Worm (Caenorhabditis elegans): Measurements from ENCODE around the gene F36A4.1.

F36A4.1 gene

DNA sequence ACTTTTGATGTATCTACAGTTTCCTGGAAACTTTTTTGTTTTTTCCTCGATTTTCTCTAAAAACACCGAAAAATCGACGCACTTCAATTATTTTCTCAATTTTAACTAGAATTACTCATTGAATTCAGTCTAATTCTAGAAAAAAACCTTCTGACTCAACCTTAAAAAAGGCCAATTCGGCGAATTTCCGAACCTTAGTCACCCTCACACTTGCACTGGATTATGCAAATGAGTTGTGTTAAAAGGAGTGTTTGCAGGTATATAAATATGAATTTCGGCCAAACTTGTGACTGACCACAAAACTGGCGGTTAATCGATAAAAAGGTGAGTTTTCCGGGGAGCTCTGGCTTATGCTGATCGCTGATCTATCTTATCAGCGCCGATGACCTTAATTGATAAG, 25.8 kb upstream of the F36A4.1 start, which contains the start of gene ttr-20:
TSS of gene ttr-20 (plus strand) at position 301 of the 400 bp plus-strand sequence.
- TF ChIP-seq C06A6.2 (GFP tag; conservative IDR thresholded peaks at IDR 0.05) (no peak), K11D2.4 (GFP tag; IDR thresholded peaks at IDR 0.05) (no peak), ceh-58 (GFP tag; IDR thresholded peaks at IDR 0.05) (no peak), zim-3 (tag; optimal IDR thresholded peaks at IDR 0.05) (no peak)

DNA sequence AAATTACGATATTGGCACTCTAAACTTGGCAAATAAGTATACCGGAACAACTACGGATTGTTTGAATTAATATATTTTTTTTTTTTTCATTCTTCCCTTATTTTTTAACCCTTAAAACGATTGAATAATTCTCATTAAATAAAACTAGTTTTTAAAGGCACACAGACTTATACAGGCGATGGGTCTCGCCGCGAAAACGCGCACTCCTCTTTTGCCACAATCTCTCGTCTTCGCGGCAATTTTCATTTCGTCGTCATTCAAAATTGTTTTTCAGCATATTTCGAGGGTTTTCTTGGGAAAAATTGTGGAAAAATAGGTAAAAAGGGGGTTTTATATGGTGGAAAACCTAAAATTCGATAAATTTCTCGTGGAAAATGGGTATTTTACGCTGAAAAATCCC, 24.9 kb upstream of the F36A4.1 start:
- TF ChIP-seq Y79H2A.3 (GFP tag; conservative IDR thresholded peaks at IDR 0.05): no peak
- no peak for TF ChIP-seq chd-7 (tag; optimal IDR thresholded peaks at IDR 0.05)
- TF ChIP-seq F57C9.4 (tag; optimal IDR thresholded peaks at IDR 0.05): no peak
- no peak for TF ChIP-seq aptf-2 (GFP tag; conservative IDR thresholded peaks at IDR 0.05)
- no peak for TF ChIP-seq ceh-40 (GFP tag; IDR thresholded peaks at IDR 0.05)
- no peak for TF ChIP-seq hlh-12 (tag; optimal IDR thresholded peaks at IDR 0.05)
- no peak for TF ChIP-seq F10E7.11 (tag; optimal IDR thresholded peaks at IDR 0.05)
- TF ChIP-seq K12H6.12 (tag; optimal IDR thresholded peaks at IDR 0.05): no peak
- TF ChIP-seq cebp-2 (GFP tag; IDR thresholded peaks at IDR 0.05): no peak
- no peak for TF ChIP-seq let-607 (tag; optimal IDR thresholded peaks at IDR 0.05)
- no peak for TF ChIP-seq F57A8.1 (GFP tag; optimal IDR thresholded peaks at IDR 0.05)
- no peak for TF ChIP-seq D2030.7 (GFP tag; IDR thresholded peaks at IDR 0.05)
- no peak for TF ChIP-seq nhr-179 (tag; optimal IDR thresholded peaks at IDR 0.05)
- no peak for TF ChIP-seq repo-1 (tag; optimal IDR thresholded peaks at IDR 0.05)
- peak; percentile 90 for TF ChIP-seq F33H1.4 (GFP tag; IDR thresholded peaks at IDR 0.05)
- TF ChIP-seq lin-35 (GFP tag; optimal IDR thresholded peaks at IDR 0.05): peak in 1 of 3 experiments; percentile 60
- no peak for TF ChIP-seq nhr-120 (GFP tag; IDR thresholded peaks at IDR 0.05)
- peak; percentile 92 for TF ChIP-seq hmg-1.2 (GFP tag; IDR thresholded peaks at IDR 0.05)
- TF ChIP-seq lin-54 (GFP tag; optimal IDR thresholded peaks at IDR 0.05): peak; percentile 38
- TF ChIP-seq snpc-1.3 (tag; optimal IDR thresholded peaks at IDR 0.05; ENCODE audit: insufficient read depth): no peak
- TF ChIP-seq aptf-3 (GFP tag; IDR thresholded peaks at IDR 0.05): no peak
- TF ChIP-seq snpc-1.1 (tag; optimal IDR thresholded peaks at IDR 0.05; ENCODE audit: insufficient read depth): no peak
- no peak for TF ChIP-seq ztf-28 (GFP tag; IDR thresholded peaks at IDR 0.05)
- TF ChIP-seq F55B11.4 (tag; optimal IDR thresholded peaks at IDR 0.05; ENCODE audit: borderline replicate concordance, insufficient read depth): no peak
- no peak for TF ChIP-seq F39B2.1 (GFP tag; IDR thresholded peaks at IDR 0.05)
- no peak for TF ChIP-seq rpc-1 (optimal IDR thresholded peaks at IDR 0.05)
- TF ChIP-seq rpc-1 (tag; optimal IDR thresholded peaks at IDR 0.05): no peak
- no peak for TF ChIP-seq ekl-4 (GFP tag; IDR thresholded peaks at IDR 0.05)
- no peak for TF ChIP-seq madf-10 (tag; optimal IDR thresholded peaks at IDR 0.05)
- TF ChIP-seq ets-4 (GFP tag; optimal IDR thresholded peaks at IDR 0.05): no peak
- TF ChIP-seq hsf-1 (GFP tag; IDR thresholded peaks at IDR 0.05): no peak
- no peak for TF ChIP-seq mes-4 (tag; optimal IDR thresholded peaks at IDR 0.05)
- TF ChIP-seq Y95B8A.8 (GFP tag; IDR thresholded peaks at IDR 0.05): no peak
- TF ChIP-seq akir-1 (GFP tag; optimal IDR thresholded peaks at IDR 0.05): no peak
- peak; percentile 20 for TF ChIP-seq F23B12.7 (tag; optimal IDR thresholded peaks at IDR 0.05; ENCODE audit: insufficient read depth)
- no peak for TF ChIP-seq atf-7 (tag; optimal IDR thresholded peaks at IDR 0.05)
- TF ChIP-seq unc-62 (GFP tag; optimal IDR thresholded peaks at IDR 0.05): no peak
- TF ChIP-seq Y67H2A.10 (GFP tag; conservative IDR thresholded peaks at IDR 0.05): no peak
- no peak for TF ChIP-seq Y53F4B.3 (GFP tag; IDR thresholded peaks at IDR 0.05)
- no peak for TF ChIP-seq nhr-90 (tag; optimal IDR thresholded peaks at IDR 0.05)
- TF ChIP-seq nhr-80 (tag; optimal IDR thresholded peaks at IDR 0.05): no peak
- no peak for TF ChIP-seq die-1 (tag; optimal IDR thresholded peaks at IDR 0.05)
- TF ChIP-seq lir-1 (GFP tag; conservative IDR thresholded peaks at IDR 0.05): no peak
- TF ChIP-seq B0261.1 (tag; optimal IDR thresholded peaks at IDR 0.05): no peak
